Worm (Caenorhabditis elegans) whole organism, L1 larva: ENCODE data around the gene fil-2.

Experiments
- C34B4.2 ChIP-seq: sonication (generic microtip); optimal IDR thresholded peaks from 2 replicates; lab custom pipeline; 2017; ENCODE audit warnings: mild to moderate bottlenecking, missing genetic modification characterization, missing compliant biosample characterization
- Y116A8C.19 ChIP-seq: sonication (generic microtip); optimal IDR thresholded peaks from 2 replicates; lab custom pipeline; 2016; ENCODE audit warnings: missing compliant biosample characterization, missing genetic modification characterization, borderline replicate concordance
- alr-1 ChIP-seq: fragments of 200-800 bp; sonication (Bioruptor generic); optimal IDR thresholded peaks from 2 replicates; lab custom pipeline; 2018; ENCODE audit warnings: borderline replicate concordance, mild to moderate bottlenecking, missing genetic modification characterization, missing compliant biosample characterization
- aly-2 ChIP-seq: fragments of 150-350 bp; optimal IDR thresholded peaks from 2 replicates; lab custom pipeline; 2014; ENCODE audit warnings: missing biosample characterization, missing genetic modification characterization
- ama-1 ChIP-seq: fragments of 150-350 bp; optimal IDR thresholded peaks from 2 replicates; lab custom pipeline; 2014
- blmp-1 ChIP-seq: fragments of 150-350 bp; optimal IDR thresholded peaks from 2 replicates; lab custom pipeline; 2014; ENCODE audit warnings: missing biosample characterization, missing genetic modification characterization
- ceh-8 ChIP-seq: fragments of 200-800 bp; sonication (Bioruptor generic); optimal IDR thresholded peaks from 2 replicates; lab custom pipeline; 2018; ENCODE audit warnings: mild to moderate bottlenecking, missing genetic modification characterization, moderate library complexity, missing compliant biosample characterization
- ces-1 ChIP-seq: fragments of 150-350 bp; optimal IDR thresholded peaks from 2 replicates; lab custom pipeline; 2014; ENCODE audit warnings: missing biosample characterization, missing genetic modification reagents, missing genetic modification characterization
- dpl-1 ChIP-seq, 3 experiments: fragments of 150-350 bp in 2 of 3; sonication (generic microtip) in 1 of 3; optimal IDR thresholded peaks; 2 replicates each; lab custom pipeline; 2014 to 2017; ENCODE audit warnings: missing biosample characterization in 3 of 3, missing genetic modification characterization in 3 of 3, missing genetic modification reagents in 3 of 3
- dsc-1 ChIP-seq: sonication (generic microtip); optimal IDR thresholded peaks from 2 replicates; lab custom pipeline; 2016; ENCODE audit warnings: mild to moderate bottlenecking, missing genetic modification characterization, missing compliant biosample characterization
- elt-2 ChIP-seq: sonication (generic microtip); optimal IDR thresholded peaks from 2 replicates; lab custom pipeline; 2016; ENCODE audit warnings: missing genetic modification characterization, mild to moderate bottlenecking, inconsistent platforms, missing compliant biosample characterization, missing genetic modification reagents
- elt-3 ChIP-seq, 6 experiments: fragments of 150-350 bp in 1 of 6; sonication (generic microtip); optimal IDR thresholded peaks; 2 replicates each; lab custom pipeline; 2017 to 2018; ENCODE audit warnings: missing biosample characterization in 6 of 6, missing genetic modification characterization in 6 of 6, inconsistent platforms in 1 of 6
- fkh-10 ChIP-seq: sonication (generic microtip); optimal IDR thresholded peaks from 2 replicates; lab custom pipeline; 2017; ENCODE audit warnings: missing biosample characterization, missing genetic modification reagents, missing genetic modification characterization
- fkh-8 ChIP-seq: sonication (generic microtip); optimal IDR thresholded peaks from 2 replicates; lab custom pipeline; 2016; ENCODE audit warnings: mild to moderate bottlenecking, missing genetic modification characterization, missing compliant biosample characterization
- fos-1 ChIP-seq: fragments of 150-350 bp; optimal IDR thresholded peaks from 2 replicates; lab custom pipeline; 2014; ENCODE audit warnings: missing biosample characterization, missing genetic modification characterization
- grh-1 ChIP-seq: fragments of 200-800 bp; sonication (Bioruptor generic); IDR thresholded peaks from 2 replicates; pipeline ENCODE4 v1.3.6; 2022; ENCODE audit warnings: missing genetic modification reagents, missing genetic modification characterization, missing compliant biosample characterization
- hlh-17 ChIP-seq: fragments of 200-800 bp; sonication (Bioruptor generic); optimal IDR thresholded peaks from 2 replicates; lab custom pipeline; 2018; ENCODE audit warnings: missing genetic modification characterization, mild to moderate bottlenecking, missing compliant biosample characterization, moderate library complexity, borderline replicate concordance
- hpl-2 ChIP-seq: fragments of 150-350 bp; optimal IDR thresholded peaks from 2 replicates; lab custom pipeline; 2014; ENCODE audit warnings: missing biosample characterization, missing genetic modification reagents, missing genetic modification characterization
- jun-1 ChIP-seq: fragments of 150-350 bp; optimal IDR thresholded peaks from 2 replicates; lab custom pipeline; 2014; ENCODE audit warnings: missing biosample characterization, missing genetic modification reagents, missing genetic modification characterization
- lin-14 ChIP-seq: fragments of 200-800 bp; sonication (Bioruptor generic); optimal IDR thresholded peaks from 2 replicates; lab custom pipeline; 2018; ENCODE audit warnings: mild to moderate bottlenecking, missing genetic modification characterization, moderate library complexity, missing compliant biosample characterization
- lin-35 ChIP-seq, 2 experiments: fragments of 150-350 bp; optimal IDR thresholded peaks; 2 replicates each; lab custom pipeline; 2014; ENCODE audit warnings: missing biosample characterization in 2 of 2, missing genetic modification characterization in 2 of 2, missing genetic modification reagents in 2 of 2
- lin-39 ChIP-seq: fragments of 150-350 bp; optimal IDR thresholded peaks from 2 replicates; lab custom pipeline; 2014; ENCODE audit warnings: missing biosample characterization, missing genetic modification reagents, missing genetic modification characterization
- lsy-2 ChIP-seq, 2 experiments: fragments of 150-350 bp; optimal IDR thresholded peaks; 2 replicates each; lab custom pipeline; 2014; ENCODE audit warnings: missing biosample characterization in 2 of 2, missing genetic modification characterization in 2 of 2
- mdl-1 ChIP-seq, 2 experiments: fragments of 150-350 bp; optimal IDR thresholded peaks; 2 replicates each; lab custom pipeline; 2014 to 2017; ENCODE audit warnings: missing biosample characterization in 2 of 2, missing genetic modification characterization in 2 of 2, inconsistent platforms in 1 of 2
- nhr-12 ChIP-seq: sonication (generic microtip); optimal IDR thresholded peaks from 2 replicates; lab custom pipeline; 2017; ENCODE audit warnings: missing biosample characterization, missing genetic modification characterization
- nhr-19 ChIP-seq: fragments of 200-800 bp; sonication (Bioruptor generic); conservative IDR thresholded peaks from 2 replicates; pipeline ENCODE4 v1.3.6; 2022; ENCODE audit warnings: missing genetic modification characterization, missing compliant biosample characterization
- nhr-20 ChIP-seq: sonication (generic microtip); optimal IDR thresholded peaks from 2 replicates; lab custom pipeline; 2016; ENCODE audit warnings: mild to moderate bottlenecking, missing genetic modification characterization, missing compliant biosample characterization
- nhr-47 ChIP-seq: sonication (generic microtip); optimal IDR thresholded peaks from 2 replicates; lab custom pipeline; 2016; ENCODE audit warnings: mild to moderate bottlenecking, missing genetic modification characterization, moderate library complexity, missing compliant biosample characterization
- nhr-71 ChIP-seq: sonication (generic microtip); optimal IDR thresholded peaks from 2 replicates; lab custom pipeline; 2016; ENCODE audit warnings: mild to moderate bottlenecking, missing genetic modification characterization, moderate library complexity, missing compliant biosample characterization
- nhr-84 ChIP-seq: sonication (generic microtip); optimal IDR thresholded peaks from 2 replicates; lab custom pipeline; 2017; ENCODE audit warnings: missing biosample characterization, missing genetic modification characterization
- nhr-85 ChIP-seq: sonication (generic microtip); peaks from one replicate; lab custom pipeline; 2016; ENCODE audit warnings: missing genetic modification characterization, inconsistent platforms, missing compliant biosample characterization
- nhr-90 ChIP-seq: sonication (generic microtip); optimal IDR thresholded peaks from 2 replicates; lab custom pipeline; 2016; ENCODE audit warnings: mild to moderate bottlenecking, missing genetic modification characterization, missing compliant biosample characterization; ENCODE audit not compliant: poor library complexity
- rnt-1 ChIP-seq: sonication (generic microtip); optimal IDR thresholded peaks from 2 replicates; lab custom pipeline; 2016; ENCODE audit warnings: mild to moderate bottlenecking, missing genetic modification characterization, moderate library complexity, missing compliant biosample characterization
- snu-23 ChIP-seq: sonication (generic microtip); optimal IDR thresholded peaks from 2 replicates; lab custom pipeline; 2016; ENCODE audit warnings: missing genetic modification characterization, missing compliant biosample characterization
- swsn-7 ChIP-seq: sonication (generic microtip); optimal IDR thresholded peaks from 2 replicates; lab custom pipeline; 2016; ENCODE audit warnings: missing genetic modification characterization, missing compliant biosample characterization
- unc-130 ChIP-seq: fragments of 150-350 bp; optimal IDR thresholded peaks from 2 replicates; lab custom pipeline; 2017; ENCODE audit warnings: missing biosample characterization, missing genetic modification characterization, inconsistent platforms
- unc-86 ChIP-seq: sonication (generic microtip); optimal IDR thresholded peaks from 2 replicates; lab custom pipeline; 2016; ENCODE audit warnings: missing genetic modification characterization, missing compliant biosample characterization
- ztf-11 ChIP-seq, 2 experiments: sonication (generic microtip); optimal IDR thresholded peaks; 2 replicates each; lab custom pipeline; 2016 to 2017; ENCODE audit warnings: missing genetic modification characterization in 2 of 2, missing biosample characterization in 1 of 2, missing compliant biosample characterization in 1 of 2

fil-2 gene

ce11 chrV:6247397-6247796 lies 31.4 kb upstream of the fil-2 start (continued):
- no peak for TF ChIP-seq lin-39 (tag; lab: Kevin White, UChicago)
- TF ChIP-seq C34B4.2 (tag; lab: Kevin White, UChicago): no peak
- no peak for TF ChIP-seq dsc-1 (tag; lab: Kevin White, UChicago)
- no peak for TF ChIP-seq jun-1
- peak; percentile 59 for TF ChIP-seq snu-23 (GFP tag; lab: Kevin White, UChicago)
- no peak for TF ChIP-seq dpl-1 (GFP tag; optimal IDR thresholded peaks at IDR 0.05; lab: Kevin White, UChicago)
- TF ChIP-seq ces-1 (GFP tag; lab: Kevin White, UChicago): no peak
- TF ChIP-seq nhr-85 (tag; lab: Kevin White, UChicago): peak; percentile 98
- peak; percentile 74 for TF ChIP-seq elt-2
- no peak for TF ChIP-seq Y116A8C.19 (tag; lab: Kevin White, UChicago)

ce11 chrV:6248714-6249113 lies 30.1 kb upstream of the fil-2 start:
- TF ChIP-seq hpl-2 (no peak), mdl-1 (tag; optimal IDR thresholded peaks at IDR 0.05; lab: Kevin White, UChicago) (peak in 1 of 2 experiments; percentile 2), elt-2 (peak; percentile 79), fos-1 (no peak), ama-1 (lab: Kevin White, UChicago) (no peak), nhr-12 (no peak), elt-3 (tag; optimal IDR thresholded peaks at IDR 0.05; lab: Kevin White, UChicago) (peak in 2 of 6 experiments; percentile 13 to 41), nhr-90 (tag; lab: Kevin White, UChicago) (peak; percentile 39), jun-1 (no peak), aly-2 (tag; lab: Kevin White, UChicago) (no peak), rnt-1 (tag; lab: Kevin White, UChicago) (no peak), blmp-1 (tag; lab: Kevin White, UChicago) (peak; percentile 56), nhr-71 (peak; percentile 54), nhr-84 (no peak), unc-86 (tag; lab: Kevin White, UChicago) (no peak), lin-35 (GFP tag; optimal IDR thresholded peaks at IDR 0.05; lab: Kevin White, UChicago) (peak in 1 of 2 experiments; percentile 44), nhr-47 (tag; lab: Kevin White, UChicago) (no peak), lin-14 (peak; percentile 48), unc-130 (tag; lab: Kevin White, UChicago) (peak; percentile 2), nhr-85 (tag; lab: Kevin White, UChicago) (peak; percentile 78), lsy-2 (tag; optimal IDR thresholded peaks at IDR 0.05; lab: Kevin White, UChicago) (peak; percentile 16 to 60), swsn-7 (tag; lab: Kevin White, UChicago) (no peak), nhr-20 (peak; percentile 56), ztf-11 (tag; optimal IDR thresholded peaks at IDR 0.05; lab: Kevin White, UChicago) (no peak), hlh-17 (GFP tag; lab: Kevin White, UChicago) (no peak), dsc-1 (tag; lab: Kevin White, UChicago) (no peak), alr-1 (no peak), snu-23 (GFP tag; lab: Kevin White, UChicago) (peak; percentile 39), ceh-8 (GFP tag; lab: Kevin White, UChicago) (no peak), nhr-19 (GFP tag; lab: Robert Waterston, UW) (peak; percentile 37), dpl-1 (GFP tag; optimal IDR thresholded peaks at IDR 0.05; lab: Kevin White, UChicago) (peak in 1 of 3 experiments; percentile 4), fkh-10 (GFP tag; lab: Kevin White, UChicago) (no peak)

ce11 chrV:6249135-6249534 lies 29.7 kb upstream of the fil-2 start:
- TF ChIP-seq nhr-85 (tag; lab: Kevin White, UChicago) (peak; percentile 71), C34B4.2 (tag; lab: Kevin White, UChicago) (no peak), nhr-84 (no peak), grh-1 (GFP tag; lab: Robert Waterston, UW) (no peak), blmp-1 (tag; lab: Kevin White, UChicago) (peak; percentile 25), lin-14 (peak; percentile 17), fkh-8 (tag; lab: Kevin White, UChicago) (no peak)
